Worm (Caenorhabditis elegans) whole organism, L3 larva: ENCODE results near the gene inx-3.

ENCODE experiments used
- ama-1 ChIP-seq: fragments of 150-350 bp; optimal IDR thresholded peaks from 2 replicates; lab custom pipeline; 2018
- jun-1 ChIP-seq: fragments of 150-350 bp; optimal IDR thresholded peaks from 2 replicates; lab custom pipeline; 2014; ENCODE audit warnings: missing biosample characterization, missing genetic modification reagents, missing genetic modification characterization
- nhr-11 ChIP-seq: fragments of 150-350 bp; optimal IDR thresholded peaks from 2 replicates; lab custom pipeline; 2014; ENCODE audit warnings: missing biosample characterization, missing genetic modification characterization
- nhr-28 ChIP-seq: fragments of 150-350 bp; optimal IDR thresholded peaks from 2 replicates; lab custom pipeline; 2014; ENCODE audit warnings: missing biosample characterization, missing genetic modification characterization
- nhr-76 ChIP-seq: fragments of 150-350 bp; sonication (generic microtip); optimal IDR thresholded peaks from 5 replicates; lab custom pipeline; 2014; ENCODE audit warnings: missing biosample characterization, missing genetic modification characterization
- nhr-77 ChIP-seq: fragments of 150-350 bp; optimal IDR thresholded peaks from 2 replicates; lab custom pipeline; 2014; ENCODE audit warnings: missing biosample characterization, missing genetic modification characterization
- unc-39 ChIP-seq: sonication (generic microtip); optimal IDR thresholded peaks from 4 replicates; lab custom pipeline; 2017; ENCODE audit warnings: missing biosample characterization, missing genetic modification characterization
- ztf-11 ChIP-seq: fragments of 150-350 bp; optimal IDR thresholded peaks from 2 replicates; lab custom pipeline; 2014; ENCODE audit warnings: missing biosample characterization, missing genetic modification characterization
- ztf-4 ChIP-seq: fragments of 150-350 bp; optimal IDR thresholded peaks from 2 replicates; lab custom pipeline; 2014; ENCODE audit warnings: missing biosample characterization, missing genetic modification characterization

ce11 chrX:5981698-5982097 lies 14.3 kb upstream of the inx-3 start:
- TF ChIP-seq ztf-4 (tag; lab: Kevin White, UChicago) (no peak), jun-1 (tag; lab: Kevin White, UChicago) (no peak), nhr-11 (no peak), nhr-28 (tag; lab: Kevin White, UChicago) (no peak), ztf-11 (tag; lab: Kevin White, UChicago) (no peak), ama-1 (lab: Kevin White, UChicago) (no peak), nhr-76 (no peak), nhr-77 (no peak), unc-39 (tag; lab: Kevin White, UChicago) (no peak)
